Worm (Caenorhabditis elegans) whole organism, L1 larva: ENCODE measurements around the gene cup-15.

Source experiments
- C04F5.9 ChIP-seq: sonication (generic microtip); optimal IDR thresholded peaks from 2 replicates; lab custom pipeline; 2016; ENCODE audit warnings: missing genetic modification characterization, missing compliant biosample characterization
- C16A3.4 ChIP-seq: fragments of 150-350 bp; optimal IDR thresholded peaks from 2 replicates; lab custom pipeline; 2014; ENCODE audit warnings: missing biosample characterization, missing genetic modification characterization
- F16B12.6 ChIP-seq: fragments of 150-350 bp; optimal IDR thresholded peaks from 2 replicates; lab custom pipeline; 2014; ENCODE audit warnings: missing biosample characterization, missing genetic modification characterization
- Y116A8C.19 ChIP-seq: sonication (generic microtip); optimal IDR thresholded peaks from 2 replicates; lab custom pipeline; 2016; ENCODE audit warnings: missing compliant biosample characterization, missing genetic modification characterization, borderline replicate concordance
- aha-1 ChIP-seq: fragments of 150-350 bp; optimal IDR thresholded peaks from 2 replicates; lab custom pipeline; 2014; ENCODE audit warnings: missing biosample characterization, missing genetic modification characterization
- blmp-1 ChIP-seq: fragments of 150-350 bp; optimal IDR thresholded peaks from 2 replicates; lab custom pipeline; 2014; ENCODE audit warnings: missing biosample characterization, missing genetic modification characterization
- ceh-88 ChIP-seq: fragments of 200-800 bp; sonication (Bioruptor generic); IDR thresholded peaks from 2 replicates; pipeline ENCODE4 v1.3.6; 2022; ENCODE audit warnings: missing genetic modification characterization, missing compliant biosample characterization
- ces-1 ChIP-seq: fragments of 150-350 bp; optimal IDR thresholded peaks from 2 replicates; lab custom pipeline; 2014; ENCODE audit warnings: missing biosample characterization, missing genetic modification reagents, missing genetic modification characterization
- dpl-1 ChIP-seq, 3 experiments: fragments of 150-350 bp in 2 of 3; sonication (generic microtip) in 1 of 3; optimal IDR thresholded peaks; 2 replicates each; lab custom pipeline; 2014 to 2017; ENCODE audit warnings: missing biosample characterization in 3 of 3, missing genetic modification characterization in 3 of 3, missing genetic modification reagents in 3 of 3
- efl-1 ChIP-seq, 4 experiments: fragments of 150-350 bp; optimal IDR thresholded peaks in 3 of 4; peaks in 1 of 4; 1 replicate in 1 of 4; 2 replicates in 3 of 4; lab custom pipeline; 2014; ENCODE audit warnings: missing biosample characterization in 2 of 4, missing genetic modification characterization in 2 of 4, missing genetic modification reagents in 2 of 4
- egl-27 ChIP-seq, 2 experiments: fragments of 150-350 bp in 1 of 2; sonication (generic microtip); optimal IDR thresholded peaks; 3 replicates each; lab custom pipeline; 2017 to 2018; ENCODE audit warnings: missing biosample characterization in 2 of 2, missing genetic modification characterization in 2 of 2, missing genetic modification reagents in 2 of 2
- fkh-8 ChIP-seq: sonication (generic microtip); optimal IDR thresholded peaks from 2 replicates; lab custom pipeline; 2016; ENCODE audit warnings: mild to moderate bottlenecking, missing genetic modification characterization, missing compliant biosample characterization
- grh-1 ChIP-seq: fragments of 200-800 bp; sonication (Bioruptor generic); IDR thresholded peaks from 2 replicates; pipeline ENCODE4 v1.3.6; 2022; ENCODE audit warnings: missing genetic modification reagents, missing genetic modification characterization, missing compliant biosample characterization
- isw-1 ChIP-seq: fragments of 200-800 bp; sonication (Bioruptor generic); IDR thresholded peaks from 2 replicates; pipeline ENCODE4 v1.3.6; 2022; ENCODE audit warnings: missing genetic modification characterization, missing compliant biosample characterization
- jun-1 ChIP-seq: fragments of 150-350 bp; optimal IDR thresholded peaks from 2 replicates; lab custom pipeline; 2014; ENCODE audit warnings: missing biosample characterization, missing genetic modification reagents, missing genetic modification characterization
- lin-14 ChIP-seq: fragments of 200-800 bp; sonication (Bioruptor generic); optimal IDR thresholded peaks from 2 replicates; lab custom pipeline; 2018; ENCODE audit warnings: mild to moderate bottlenecking, missing genetic modification characterization, moderate library complexity, missing compliant biosample characterization
- lin-35 ChIP-seq, 2 experiments: fragments of 150-350 bp; optimal IDR thresholded peaks; 2 replicates each; lab custom pipeline; 2014; ENCODE audit warnings: missing biosample characterization in 2 of 2, missing genetic modification characterization in 2 of 2, missing genetic modification reagents in 2 of 2
- lir-3 ChIP-seq: sonication (generic microtip); optimal IDR thresholded peaks from 2 replicates; lab custom pipeline; 2016; ENCODE audit warnings: mild to moderate bottlenecking, missing genetic modification characterization, moderate library complexity, missing compliant biosample characterization; ENCODE audit not compliant: poor library complexity
- mef-2 ChIP-seq: fragments of 150-350 bp; optimal IDR thresholded peaks from 2 replicates; lab custom pipeline; 2014; ENCODE audit warnings: missing biosample characterization, missing genetic modification characterization
- mep-1 ChIP-seq: fragments of 150-350 bp; optimal IDR thresholded peaks from 2 replicates; lab custom pipeline; 2014; ENCODE audit warnings: missing biosample characterization, missing genetic modification characterization
- nhr-11 ChIP-seq: fragments of 150-350 bp; optimal IDR thresholded peaks from 2 replicates; lab custom pipeline; 2014; ENCODE audit warnings: missing biosample characterization, missing genetic modification characterization
- nhr-20 ChIP-seq: sonication (generic microtip); optimal IDR thresholded peaks from 2 replicates; lab custom pipeline; 2016; ENCODE audit warnings: mild to moderate bottlenecking, missing genetic modification characterization, missing compliant biosample characterization
- nhr-47 ChIP-seq: sonication (generic microtip); optimal IDR thresholded peaks from 2 replicates; lab custom pipeline; 2016; ENCODE audit warnings: mild to moderate bottlenecking, missing genetic modification characterization, moderate library complexity, missing compliant biosample characterization
- nhr-71 ChIP-seq: sonication (generic microtip); optimal IDR thresholded peaks from 2 replicates; lab custom pipeline; 2016; ENCODE audit warnings: mild to moderate bottlenecking, missing genetic modification characterization, moderate library complexity, missing compliant biosample characterization
- nhr-77 ChIP-seq: fragments of 150-350 bp; optimal IDR thresholded peaks from 2 replicates; lab custom pipeline; 2014; ENCODE audit warnings: missing biosample characterization, missing genetic modification characterization
- nhr-85 ChIP-seq: sonication (generic microtip); peaks from one replicate; lab custom pipeline; 2016; ENCODE audit warnings: missing genetic modification characterization, inconsistent platforms, missing compliant biosample characterization
- nhr-90 ChIP-seq: sonication (generic microtip); optimal IDR thresholded peaks from 2 replicates; lab custom pipeline; 2016; ENCODE audit warnings: mild to moderate bottlenecking, missing genetic modification characterization, missing compliant biosample characterization; ENCODE audit not compliant: poor library complexity
- rnt-1 ChIP-seq: sonication (generic microtip); optimal IDR thresholded peaks from 2 replicates; lab custom pipeline; 2016; ENCODE audit warnings: mild to moderate bottlenecking, missing genetic modification characterization, moderate library complexity, missing compliant biosample characterization
- snpc-4 ChIP-seq: fragments of 150-350 bp; optimal IDR thresholded peaks from 2 replicates; lab custom pipeline; 2014; ENCODE audit warnings: missing biosample characterization, missing genetic modification characterization
- sox-4 ChIP-seq: sonication (generic microtip); optimal IDR thresholded peaks from 2 replicates; lab custom pipeline; 2016; ENCODE audit warnings: missing genetic modification characterization, missing compliant biosample characterization
- zip-4 ChIP-seq: fragments of 200-800 bp; sonication (Bioruptor generic); optimal IDR thresholded peaks from 2 replicates; lab custom pipeline; 2018; ENCODE audit warnings: mild to moderate bottlenecking, missing genetic modification characterization, moderate library complexity, missing compliant biosample characterization
- ztf-4 ChIP-seq: fragments of 150-350 bp; optimal IDR thresholded peaks from 2 replicates; lab custom pipeline; 2014; ENCODE audit warnings: missing biosample characterization, missing genetic modification characterization

Gene cup-15

DNA sequence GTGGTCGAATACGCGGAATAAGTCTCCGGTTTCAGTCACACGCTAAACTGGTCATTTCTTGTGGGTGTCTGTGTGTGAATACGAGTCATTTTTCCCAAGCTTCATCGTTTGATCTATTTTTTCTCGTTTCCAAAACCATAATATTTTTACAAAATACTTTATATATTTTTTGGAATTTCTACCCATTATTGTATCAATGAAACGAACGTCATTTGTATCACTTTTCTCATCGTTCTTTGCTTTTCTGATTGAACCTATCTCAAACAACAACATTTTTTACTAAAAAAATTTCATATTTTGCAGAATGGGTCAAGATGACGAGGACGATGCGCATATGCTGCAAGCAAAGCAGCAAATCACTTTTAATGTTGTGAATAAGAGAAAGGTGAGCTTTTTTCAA, 5.4 kb downstream of the cup-15 start, which contains the start of gene mel-11:
Gene mel-11, plus strand, starts transcription at position 301 of the 400 bp plus-strand sequence.
- TF ChIP-seq lir-3 (tag; lab: Kevin White, UChicago): no peak
- no peak for TF ChIP-seq C16A3.4 (tag; lab: Kevin White, UChicago)
- no peak for TF ChIP-seq Y116A8C.19 (tag; lab: Kevin White, UChicago)
- TF ChIP-seq nhr-77 (tag; lab: Kevin White, UChicago): no peak
- no peak for TF ChIP-seq nhr-47 (tag; lab: Kevin White, UChicago)
- TF ChIP-seq grh-1: no peak
- TF ChIP-seq sox-4 (tag; lab: Kevin White, UChicago): no peak

DNA sequence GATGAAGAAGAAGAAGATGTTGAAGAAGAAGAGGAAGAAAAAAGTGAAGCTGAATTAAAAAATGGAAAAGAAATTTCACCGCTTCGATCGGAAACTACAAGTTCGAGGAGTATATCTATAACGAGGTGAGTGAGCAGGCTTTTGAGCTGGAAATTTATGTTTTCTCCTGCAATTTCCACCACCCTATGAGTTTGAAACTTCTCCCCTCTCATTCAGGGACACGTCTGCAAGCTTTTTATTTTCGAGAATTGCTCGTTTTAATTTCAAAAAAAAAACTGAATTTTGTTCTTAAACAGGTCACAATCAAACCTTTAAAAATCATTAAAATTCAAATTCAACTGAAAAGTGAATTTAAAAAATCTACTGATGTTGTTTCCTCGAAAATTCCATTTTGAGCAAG, 9.4 kb downstream of the cup-15 start:
- TF ChIP-seq jun-1 (tag; lab: Kevin White, UChicago): no peak
- TF ChIP-seq efl-1 (optimal IDR thresholded peaks at IDR 0.05; lab: Kevin White, UChicago): no peak
- TF ChIP-seq efl-1 (GFP tag; optimal IDR thresholded peaks at IDR 0.05 in 1 of 2; lab: Kevin White, UChicago): peak in 1 of 2 experiments; percentile 75

- TF ChIP-seq blmp-1: no peak
- TF ChIP-seq, all 84 proteins: peak for 0
These were observed 16.6 kb downstream of the cup-15 start for ce11 chrII:9369394-9369793.

DNA sequence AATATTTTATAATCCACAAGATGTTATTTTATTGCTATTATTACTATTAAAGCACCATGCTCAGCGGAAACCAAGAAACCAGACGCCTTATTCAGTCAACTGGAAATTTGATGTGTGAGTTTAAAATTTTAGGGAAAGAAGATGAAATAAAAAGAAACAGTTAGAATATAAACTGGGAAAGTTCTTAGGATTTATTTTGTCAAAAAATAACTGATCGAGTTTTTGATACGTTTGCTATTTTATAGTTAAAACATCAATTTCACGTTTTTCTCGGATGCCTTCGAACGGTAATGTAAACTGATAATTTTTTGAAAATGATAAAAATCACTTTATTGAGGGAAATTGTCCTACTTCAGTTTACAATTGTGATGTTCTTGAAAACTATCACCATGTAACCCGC, 19.6 kb downstream of the cup-15 start, which contains the start of gene C06C3.3:
Gene C06C3.3, minus strand, starts transcription at position 101 of the 400 bp plus-strand sequence.
- TF ChIP-seq Y116A8C.19 (tag; lab: Kevin White, UChicago) (no peak), lin-14 (GFP tag; lab: Kevin White, UChicago) (no peak), nhr-71 (tag; lab: Kevin White, UChicago) (no peak)
- TF ChIP-seq, all 84 proteins: peak for 0

ce11 chrII:9372991-9373390, 20.2 kb downstream of the cup-15 start, which contains the start of gene C06C3.4:
C06C3.4 (plus strand) TSS chrII:9373291.
- no peak for TF ChIP-seq snpc-4 (tag; lab: Kevin White, UChicago)
- no peak for TF ChIP-seq ceh-88 (GFP tag; lab: Robert Waterston, UW)
- no peak for TF ChIP-seq zip-4 (GFP tag; lab: Kevin White, UChicago)
- no peak for TF ChIP-seq egl-27 (tag; optimal IDR thresholded peaks at IDR 0.05; lab: Kevin White, UChicago)
- TF ChIP-seq, all 84 proteins: peak for 0

ce11 chrII:9374807-9375206, 22.0 kb downstream of the cup-15 start, which contains the start of gene C06C3.12:
C06C3.12 (plus strand) TSS chrII:9375107.
- no peak for TF ChIP-seq F16B12.6
- TF ChIP-seq aha-1: no peak
- TF ChIP-seq nhr-20 (tag; lab: Kevin White, UChicago): no peak
- TF ChIP-seq C04F5.9: no peak
- no peak for TF ChIP-seq mep-1 (tag; lab: Kevin White, UChicago)
- no peak for TF ChIP-seq rnt-1 (tag; lab: Kevin White, UChicago)
- no peak for TF ChIP-seq nhr-11 (tag; lab: Kevin White, UChicago)
- TF ChIP-seq nhr-77 (tag; lab: Kevin White, UChicago): no peak
- no peak for TF ChIP-seq nhr-85 (tag; lab: Kevin White, UChicago)
- no peak for TF ChIP-seq isw-1 (GFP tag; lab: Robert Waterston, UW)
- TF ChIP-seq blmp-1: no peak
- TF ChIP-seq lin-35 (GFP tag; optimal IDR thresholded peaks at IDR 0.05; lab: Kevin White, UChicago): no peak
- TF ChIP-seq mef-2 (tag; lab: Kevin White, UChicago): no peak

DNA sequence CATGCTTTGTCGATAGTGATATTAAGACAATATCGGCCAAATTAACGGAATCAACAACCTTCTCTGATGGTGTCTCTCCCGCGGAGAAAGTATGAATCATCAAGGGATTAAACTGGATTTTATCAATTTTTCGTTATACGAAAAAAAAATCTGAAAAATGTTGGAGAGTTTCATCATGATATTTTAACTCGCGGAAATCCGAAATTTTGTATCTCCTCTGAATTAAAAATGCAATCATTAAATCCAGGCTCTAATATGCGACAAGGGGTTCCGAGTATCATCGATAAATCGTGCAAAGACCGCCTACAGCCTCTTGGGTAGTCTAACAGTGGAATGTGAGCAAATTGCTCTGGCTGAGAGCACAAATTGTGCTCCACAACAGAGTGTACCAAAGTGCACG, 24.4 kb downstream of the cup-15 start, which contains the start of gene C06C3.10:
Gene C06C3.10, minus strand, starts transcription at position 101 of the 400 bp plus-strand sequence.
- TF ChIP-seq fkh-8 (tag; lab: Kevin White, UChicago): no peak
- no peak for TF ChIP-seq blmp-1
- no peak for TF ChIP-seq ztf-4
- TF ChIP-seq nhr-90 (tag; lab: Kevin White, UChicago): no peak
- TF ChIP-seq lin-14 (GFP tag; lab: Kevin White, UChicago): no peak
- no peak for TF ChIP-seq ces-1 (GFP tag; lab: Kevin White, UChicago)
- no peak for TF ChIP-seq dpl-1 (GFP tag; optimal IDR thresholded peaks at IDR 0.05; lab: Kevin White, UChicago)
- no peak for TF ChIP-seq nhr-11 (tag; lab: Kevin White, UChicago)
- TF ChIP-seq, all 84 proteins: peak for 0
